3 fruit fly cellular contexts compared by ENCODE assay signal in genomic region chr3R:29508551-29509266, dm6.
TF ChIP-seq lines count a peak whose summit lies in the region.

No protein-coding gene starts in this region.

- no peak for TF ChIP-seq CTCF in whole organism, embryonic (GFP tag; optimal IDR thresholded peaks at IDR 0.05; lab: Kevin White, UChicago)

TF ChIP-seq in whole organism, embryonic, 481 proteins besides CTCF, POLR2A, EP300 and RAD21:
- TF ChIP-seq CG8281 (tag; optimal IDR thresholded peaks at IDR 0.05; lab: Kevin White, UChicago), result peak; percentile 97
- peak; percentile 56 for TF ChIP-seq grau (tag; optimal IDR thresholded peaks at IDR 0.05; lab: Kevin White, UChicago)
- no peak for TF ChIP-seq Spps (tag; optimal IDR thresholded peaks at IDR 0.05; lab: Kevin White, UChicago)
- TF ChIP-seq CG17361 (GFP tag; IDR thresholded peaks at IDR 0.05; lab: Robert Waterston, UW), result 0 out of 3 replicates have a peak, but pooled peaks have one; percentile 17
- TF ChIP-seq CG7271 (tag; optimal IDR thresholded peaks at IDR 0.05; lab: Kevin White, UChicago), result no peak

TF ChIP-seq in whole organism, prepupa, 60 proteins besides CTCF, POLR2A, EP300 and RAD21:
- TF ChIP-seq OdsH (GFP tag; optimal IDR thresholded peaks at IDR 0.05; lab: Kevin White, UChicago) (no peak), topi (GFP tag; optimal IDR thresholded peaks at IDR 0.05; lab: Kevin White, UChicago) (no peak), CG11762 (GFP tag; optimal IDR thresholded peaks at IDR 0.05; lab: Kevin White, UChicago; ENCODE audit: insufficient read depth) (no peak), CG6792 (GFP tag; optimal IDR thresholded peaks at IDR 0.05; lab: Kevin White, UChicago) (no peak), Hr4 (GFP tag; optimal IDR thresholded peaks at IDR 0.05; lab: Kevin White, UChicago) (peak; percentile 8), CG32006 (GFP tag; optimal IDR thresholded peaks at IDR 0.05; lab: Kevin White, UChicago) (peak; percentile 69), spab (GFP tag; optimal IDR thresholded peaks at IDR 0.05; lab: Kevin White, UChicago) (no peak), Ets21C (GFP tag; optimal IDR thresholded peaks at IDR 0.05; lab: Kevin White, UChicago) (no peak), CG7368 (GFP tag; optimal IDR thresholded peaks at IDR 0.05; lab: Kevin White, UChicago) (no peak), Eip75B (GFP tag; optimal IDR thresholded peaks at IDR 0.05; lab: Kevin White, UChicago) (no peak), Eip78C (GFP tag; lab: Kevin White, UChicago) (peak; percentile 54), CG6276 (GFP tag; optimal IDR thresholded peaks at IDR 0.05; lab: Kevin White, UChicago) (peak; percentile 0), CG4318 (GFP tag; optimal IDR thresholded peaks at IDR 0.05; lab: Kevin White, UChicago) (peak; percentile 13), svp (GFP tag; lab: Kevin White, UChicago) (peak; percentile 40)

TF ChIP-seq in whole organism, pupa, 21 proteins besides CTCF, POLR2A, EP300 and RAD21:
- peak; percentile 55 for TF ChIP-seq CG14655 (GFP tag; optimal IDR thresholded peaks at IDR 0.05; lab: Kevin White, UChicago)
- TF ChIP-seq CG8301 (tag; optimal IDR thresholded peaks at IDR 0.05; lab: Kevin White, UChicago), result peak; percentile 21
- TF ChIP-seq CG34367 (tag; optimal IDR thresholded peaks at IDR 0.05; lab: Kevin White, UChicago), result no peak
- TF ChIP-seq CG10348 (GFP tag; IDR thresholded peaks at IDR 0.05; lab: Robert Waterston, UW), result no peak
- peak; percentile 9 for TF ChIP-seq CG9948 (tag; optimal IDR thresholded peaks at IDR 0.05; lab: Kevin White, UChicago)
- TF ChIP-seq D1 (tag; optimal IDR thresholded peaks at IDR 0.05; lab: Kevin White, UChicago), result no peak
TF ChIP-seq in whole organism, pupa: peak in this region for 3.
